Worm (Caenorhabditis elegans): ENCODE measurements around the gene srlf-21.

- TF ChIP-seq T23F11.4 (GFP tag; optimal IDR thresholded peaks at IDR 0.05) (no peak), ama-1 (optimal IDR thresholded peaks at IDR 0.05) (no peak), unc-3 (GFP tag; conservative IDR thresholded peaks at IDR 0.05) (no peak), unc-3 (tag; optimal IDR thresholded peaks at IDR 0.05) (no peak), dve-1 (tag; optimal IDR thresholded peaks at IDR 0.05) (no peak)
These were observed 40.8 kb downstream of the srlf-21 start, which contains the start of gene srbc-12 for ce11 chrV:849512-849911.

Data from whole organism, late embryonic.